Fruit fly (Drosophila melanogaster) whole organism, larva: ENCODE results near the gene RpL26.

Experiments used
- noc ChIP-seq: fragments of 200-800 bp; sonication (Bioruptor generic); optimal IDR thresholded peaks from 3 replicates; lab custom pipeline; 2019; ENCODE audit warnings: missing biosample characterization, mild to moderate bottlenecking, missing genetic modification characterization, moderate library complexity

The RpL26 gene

dm6 chr3L:18924790-18925189, 26.1 kb downstream of the RpL26 start, which contains the start of gene CG43049:
Gene CG43049 (plus strand): TSS chr3L:18925090.
- no peak for TF ChIP-seq noc

dm6 chr3L:18945938-18946337, 47.3 kb downstream of the RpL26 start, which contains the start of gene CG32204:
Gene CG32204 (minus strand): TSS chr3L:18946038.
- TF ChIP-seq noc, result no peak

dm6 chr3L:18946956-18947355, 48.3 kb downstream of the RpL26 start:
- no peak for TF ChIP-seq noc

- no peak for TF ChIP-seq noc
Measured at dm6 chr3L:18949137-18949536, 50.5 kb downstream of the RpL26 start.
